Worm (Caenorhabditis elegans) whole organism, L3 larva: ENCODE measurements around the gene C07A12.18.
A peak's percentile ranks its signal among the peaks of the same experiment; 100 is the strongest.

Experiments used
- R02D3.7 ChIP-seq: fragments of 150-350 bp; optimal IDR thresholded peaks from 2 replicates; lab custom pipeline; 2014; ENCODE audit warnings: missing biosample characterization, missing genetic modification characterization
- ZK546.5 ChIP-seq: sonication (generic microtip); optimal IDR thresholded peaks from 2 replicates; lab custom pipeline; 2017; ENCODE audit warnings: missing biosample characterization, missing genetic modification characterization
- aly-2 ChIP-seq: fragments of 150-350 bp; optimal IDR thresholded peaks from 2 replicates; lab custom pipeline; 2014; ENCODE audit warnings: missing biosample characterization, missing genetic modification characterization
- ceh-28 ChIP-seq: fragments of 150-350 bp; optimal IDR thresholded peaks from 2 replicates; lab custom pipeline; 2014; ENCODE audit warnings: missing biosample characterization, missing genetic modification reagents, missing genetic modification characterization
- ceh-82 ChIP-seq: fragments of 150-350 bp; optimal IDR thresholded peaks from 2 replicates; lab custom pipeline; 2014; ENCODE audit warnings: missing biosample characterization, missing genetic modification characterization
- ceh-9 ChIP-seq: sonication (generic microtip); optimal IDR thresholded peaks from 2 replicates; lab custom pipeline; 2018; ENCODE audit warnings: missing biosample characterization, missing genetic modification characterization
- daf-12 ChIP-seq: fragments of 150-350 bp; optimal IDR thresholded peaks from 2 replicates; lab custom pipeline; 2014; ENCODE audit warnings: missing biosample characterization, missing genetic modification reagents, missing genetic modification characterization
- egl-27 ChIP-seq: sonication (generic microtip); optimal IDR thresholded peaks from 4 replicates; lab custom pipeline; 2017; ENCODE audit warnings: missing biosample characterization, missing genetic modification reagents, missing genetic modification characterization
- egl-5 ChIP-seq: fragments of 150-350 bp; optimal IDR thresholded peaks from 2 replicates; lab custom pipeline; 2017; ENCODE audit warnings: missing biosample characterization, missing genetic modification reagents, missing genetic modification characterization, inconsistent platforms
- elt-2 ChIP-seq: sonication (generic microtip); optimal IDR thresholded peaks from 2 replicates; lab custom pipeline; 2016; ENCODE audit warnings: missing genetic modification reagents, mild to moderate bottlenecking, missing genetic modification characterization, missing compliant biosample characterization
- elt-3 ChIP-seq, 3 experiments: fragments of 150-350 bp in 1 of 3; sonication (generic microtip) in 2 of 3; optimal IDR thresholded peaks; 2 replicates in 2 of 3; 4 replicates in 1 of 3; lab custom pipeline; 2014 to 2017; ENCODE audit warnings: missing biosample characterization in 3 of 3, missing genetic modification characterization in 3 of 3
- eor-1 ChIP-seq, 2 experiments: fragments of 150-350 bp; optimal IDR thresholded peaks; 2 replicates each; lab custom pipeline; 2014 to 2018; ENCODE audit warnings: missing biosample characterization in 2 of 2, missing genetic modification characterization in 2 of 2
- fkh-10 ChIP-seq: sonication (generic microtip); optimal IDR thresholded peaks from 2 replicates; lab custom pipeline; 2017; ENCODE audit warnings: missing biosample characterization, missing genetic modification reagents, missing genetic modification characterization
- fkh-2 ChIP-seq: fragments of 150-350 bp; optimal IDR thresholded peaks from 2 replicates; lab custom pipeline; 2014; ENCODE audit warnings: missing biosample characterization, missing genetic modification reagents, missing genetic modification characterization
- fos-1 ChIP-seq: fragments of 150-350 bp; optimal IDR thresholded peaks from 2 replicates; lab custom pipeline; 2014; ENCODE audit warnings: missing biosample characterization, missing genetic modification characterization
- hmg-11 ChIP-seq: sonication (generic microtip); optimal IDR thresholded peaks from 2 replicates; lab custom pipeline; 2016; ENCODE audit warnings: missing genetic modification characterization, missing compliant biosample characterization
- jun-1 ChIP-seq: fragments of 150-350 bp; optimal IDR thresholded peaks from 2 replicates; lab custom pipeline; 2014; ENCODE audit warnings: missing biosample characterization, missing genetic modification reagents, missing genetic modification characterization
- lin-15B ChIP-seq: fragments of 150-350 bp; optimal IDR thresholded peaks from 2 replicates; lab custom pipeline; 2014; ENCODE audit warnings: missing biosample characterization, missing genetic modification characterization
- lsy-12 ChIP-seq: sonication (generic microtip); optimal IDR thresholded peaks from 2 replicates; lab custom pipeline; 2016; ENCODE audit warnings: mild to moderate bottlenecking, missing genetic modification characterization, missing compliant biosample characterization
- mdl-1 ChIP-seq: fragments of 150-350 bp; optimal IDR thresholded peaks from 2 replicates; lab custom pipeline; 2014; ENCODE audit warnings: missing biosample characterization, missing genetic modification characterization
- nfya-1 ChIP-seq: sonication (generic microtip); optimal IDR thresholded peaks from 2 replicates; lab custom pipeline; 2017; ENCODE audit warnings: missing genetic modification characterization, mild to moderate bottlenecking, missing compliant biosample characterization, antibody characterized with exemption, moderate library complexity; ENCODE audit not compliant: insufficient read depth
- nhr-11 ChIP-seq: fragments of 150-350 bp; optimal IDR thresholded peaks from 2 replicates; lab custom pipeline; 2014; ENCODE audit warnings: missing biosample characterization, missing genetic modification characterization
- nhr-12 ChIP-seq: fragments of 150-350 bp; optimal IDR thresholded peaks from 2 replicates; lab custom pipeline; 2014; ENCODE audit warnings: missing biosample characterization, missing genetic modification characterization
- nhr-23 ChIP-seq: fragments of 150-350 bp; optimal IDR thresholded peaks from 2 replicates; lab custom pipeline; 2014; ENCODE audit warnings: missing biosample characterization, missing genetic modification reagents, missing genetic modification characterization
- nhr-25 ChIP-seq: sonication (generic microtip); optimal IDR thresholded peaks from 2 replicates; lab custom pipeline; 2017; ENCODE audit warnings: missing biosample characterization, missing genetic modification characterization
- nhr-28 ChIP-seq: fragments of 150-350 bp; optimal IDR thresholded peaks from 2 replicates; lab custom pipeline; 2014; ENCODE audit warnings: missing biosample characterization, missing genetic modification characterization
- nhr-43 ChIP-seq: sonication (generic microtip); optimal IDR thresholded peaks from 2 replicates; lab custom pipeline; 2016; ENCODE audit warnings: mild to moderate bottlenecking, missing genetic modification characterization, missing compliant biosample characterization; ENCODE audit not compliant: poor library complexity, severe bottlenecking
- nhr-67 ChIP-seq: fragments of 150-350 bp; optimal IDR thresholded peaks from 2 replicates; lab custom pipeline; 2014; ENCODE audit warnings: missing biosample characterization, missing genetic modification characterization
- pha-4 ChIP-seq: fragments of 150-350 bp; optimal IDR thresholded peaks from 2 replicates; lab custom pipeline; 2014; ENCODE audit warnings: missing biosample characterization, missing genetic modification reagents, missing genetic modification characterization
- pqm-1 ChIP-seq: fragments of 150-350 bp; optimal IDR thresholded peaks from 2 replicates; lab custom pipeline; 2017; ENCODE audit warnings: missing biosample characterization, missing genetic modification characterization, inconsistent platforms
- skn-1 ChIP-seq: fragments of 150-350 bp; optimal IDR thresholded peaks from 2 replicates; lab custom pipeline; 2014; ENCODE audit warnings: missing biosample characterization, missing genetic modification characterization
- snpc-4 ChIP-seq: fragments of 150-350 bp; optimal IDR thresholded peaks from 2 replicates; lab custom pipeline; 2014; ENCODE audit warnings: missing biosample characterization, missing genetic modification characterization
- tbx-2 ChIP-seq: sonication (generic microtip); optimal IDR thresholded peaks from 2 replicates; lab custom pipeline; 2016; ENCODE audit warnings: mild to moderate bottlenecking, missing genetic modification characterization, missing compliant biosample characterization
- zag-1 ChIP-seq: fragments of 150-350 bp; optimal IDR thresholded peaks from 2 replicates; lab custom pipeline; 2014; ENCODE audit warnings: missing biosample characterization, missing genetic modification characterization
- ztf-4 ChIP-seq: fragments of 150-350 bp; optimal IDR thresholded peaks from 2 replicates; lab custom pipeline; 2014; ENCODE audit warnings: missing biosample characterization, missing genetic modification characterization

C07A12.18 gene

DNA sequence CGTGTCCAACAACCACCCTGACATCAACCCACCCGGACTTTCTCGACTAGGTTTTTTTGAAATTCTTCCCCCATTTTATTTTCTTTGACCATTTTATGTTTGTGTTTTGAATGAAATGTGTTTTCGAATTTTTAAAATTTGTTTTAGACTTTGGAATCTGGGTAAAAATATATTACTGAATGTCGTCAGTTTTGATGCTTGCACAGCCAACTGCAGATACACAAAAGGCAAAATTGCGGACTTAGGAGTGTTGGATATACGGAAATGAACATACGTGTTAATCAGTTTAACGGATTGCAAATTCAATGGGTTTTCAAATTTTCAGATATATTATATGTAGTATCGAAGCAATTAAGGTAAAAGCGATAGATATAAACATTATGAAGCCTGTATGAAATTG is 32.9 kb downstream of the C07A12.18 start:
- TF ChIP-seq ztf-4 (no peak), zag-1 (tag; lab: Kevin White, UChicago) (no peak), R02D3.7 (tag; lab: Kevin White, UChicago) (no peak), pqm-1 (tag; lab: Kevin White, UChicago) (no peak), pha-4 (peak; percentile 29), ceh-82 (tag; lab: Kevin White, UChicago) (no peak), nhr-67 (tag; lab: Kevin White, UChicago) (no peak), eor-1 (tag; optimal IDR thresholded peaks at IDR 0.05; lab: Kevin White, UChicago) (no peak), nhr-12 (no peak), skn-1 (no peak), lin-15B (tag; lab: Kevin White, UChicago) (no peak), nhr-11 (no peak), nhr-43 (no peak), ceh-28 (tag; lab: Kevin White, UChicago) (no peak), nhr-23 (no peak), fos-1 (tag; lab: Kevin White, UChicago) (no peak), tbx-2 (tag; lab: Kevin White, UChicago) (no peak), lsy-12 (tag; lab: Kevin White, UChicago) (no peak), elt-2 (tag; lab: Kevin White, UChicago) (peak; percentile 2), jun-1 (tag; lab: Kevin White, UChicago) (no peak), hmg-11 (no peak), daf-12 (tag; lab: Kevin White, UChicago) (no peak), nhr-28 (tag; lab: Kevin White, UChicago) (no peak), nfya-1 (tag; lab: Kevin White, UChicago) (peak; percentile 62), egl-27 (no peak), aly-2 (tag; lab: Kevin White, UChicago) (no peak)
- TF ChIP-seq, all 47 proteins: peak for 3

DNA sequence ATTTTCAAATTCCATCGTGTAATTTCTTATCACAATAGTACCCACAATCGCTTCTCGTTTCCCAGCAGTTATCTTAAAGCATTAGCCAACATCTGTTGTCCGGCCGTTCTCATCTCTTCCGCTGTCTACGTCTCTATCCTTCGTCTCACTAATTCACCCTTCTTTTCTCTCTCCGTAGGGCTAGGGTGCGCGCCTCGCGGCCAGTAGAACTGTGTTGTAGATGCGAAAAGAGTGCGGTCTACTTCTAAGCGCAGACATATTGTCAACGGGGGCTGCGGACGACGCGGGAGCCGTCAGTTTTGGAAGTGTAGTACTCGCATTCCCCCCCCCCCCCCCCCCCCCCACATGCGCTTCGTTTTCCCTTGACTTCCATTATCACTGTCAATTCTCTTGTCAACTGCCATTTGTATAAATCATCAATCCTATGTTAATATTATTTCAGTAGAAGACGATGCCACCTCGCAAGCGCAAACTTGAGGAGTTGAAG is 36.0 kb downstream of the C07A12.18 start, which contains the start of gene spr-3:
Gene spr-3 (plus strand): TSS at position 437 of the 487 bp plus-strand sequence.
- no peak for TF ChIP-seq fkh-10 (GFP tag; lab: Kevin White, UChicago)
- TF ChIP-seq hmg-11: peak; percentile 0
- TF ChIP-seq mdl-1: no peak
- peak; percentile 45 for TF ChIP-seq snpc-4
- TF ChIP-seq fkh-2: no peak
- peak; percentile 11 for TF ChIP-seq nhr-25 (tag; lab: Kevin White, UChicago)
- peak; percentile 20 for TF ChIP-seq elt-2 (tag; lab: Kevin White, UChicago)
- no peak for TF ChIP-seq egl-27
- peak; percentile 46 for TF ChIP-seq nfya-1 (tag; lab: Kevin White, UChicago)

DNA sequence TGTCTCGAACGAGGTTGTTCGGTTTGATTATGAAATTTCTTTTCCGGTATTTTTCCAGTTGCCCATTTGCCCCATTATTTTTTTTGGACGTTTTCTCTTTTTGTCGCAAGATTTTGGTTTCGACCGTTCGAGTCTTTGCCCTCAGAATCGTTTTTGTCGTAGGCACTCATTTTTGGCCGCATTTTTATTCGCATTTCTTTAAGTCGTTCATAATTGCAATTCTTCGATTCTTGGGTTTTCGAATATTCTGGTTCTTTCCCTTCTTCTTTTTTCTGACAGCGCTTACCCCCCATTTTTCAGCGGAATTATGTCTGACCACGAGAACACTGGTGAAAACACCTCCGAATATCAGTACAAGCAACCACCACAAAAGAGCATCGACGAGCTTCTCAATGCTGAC is 41.5 kb downstream of the C07A12.18 start, which contains the start of gene rhi-1:
Gene rhi-1 (plus strand): TSS at position 301 of the 400 bp plus-strand sequence.
- TF ChIP-seq elt-3 (tag; optimal IDR thresholded peaks at IDR 0.05; lab: Kevin White, UChicago): no peak
- no peak for TF ChIP-seq daf-12 (tag; lab: Kevin White, UChicago)
- TF ChIP-seq fkh-2: no peak
- TF ChIP-seq ztf-4: no peak
- TF ChIP-seq tbx-2 (tag; lab: Kevin White, UChicago): no peak
- no peak for TF ChIP-seq snpc-4
- no peak for TF ChIP-seq pqm-1 (tag; lab: Kevin White, UChicago)
- TF ChIP-seq jun-1 (tag; lab: Kevin White, UChicago): no peak
- no peak for TF ChIP-seq egl-5 (tag; lab: Kevin White, UChicago)
- TF ChIP-seq nhr-43: no peak

DNA sequence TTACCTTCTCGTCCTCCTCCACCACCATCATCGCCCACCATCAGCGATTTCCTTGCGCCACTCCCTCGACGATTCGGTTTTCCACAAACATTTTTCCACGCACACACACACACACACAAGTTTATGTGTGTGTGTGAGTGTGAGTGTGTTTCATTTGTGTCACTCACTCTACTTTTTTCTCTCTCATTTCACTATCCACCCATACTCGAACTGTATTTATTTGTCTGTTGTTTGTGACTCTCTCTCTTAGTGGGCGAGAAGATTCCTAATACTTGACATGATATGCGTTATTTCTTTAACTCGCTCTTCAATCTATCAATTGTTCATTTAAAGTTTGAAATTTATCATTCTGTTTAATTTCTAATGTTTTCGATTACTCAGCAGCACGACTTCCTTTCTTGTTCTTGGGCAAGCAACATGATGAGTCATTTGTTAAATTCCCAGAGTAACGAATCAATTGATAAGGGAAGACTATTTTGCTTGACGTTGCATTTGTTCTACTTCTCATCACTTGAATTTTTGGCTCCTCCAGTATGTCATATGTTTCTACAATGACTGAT is 42.5 kb downstream of the C07A12.18 start:
- TF ChIP-seq eor-1 (tag; optimal IDR thresholded peaks at IDR 0.05; lab: Kevin White, UChicago): no peak
- TF ChIP-seq ceh-9 (tag; lab: Kevin White, UChicago): no peak
- TF ChIP-seq nhr-25 (tag; lab: Kevin White, UChicago): peak; percentile 24
- TF ChIP-seq pqm-1 (tag; lab: Kevin White, UChicago): peak; percentile 57
- no peak for TF ChIP-seq ZK546.5 (tag; lab: Kevin White, UChicago)
- peak; percentile 1 for TF ChIP-seq ceh-28 (tag; lab: Kevin White, UChicago)
- TF ChIP-seq pha-4: peak; percentile 67
- no peak for TF ChIP-seq fkh-10 (GFP tag; lab: Kevin White, UChicago)
- TF ChIP-seq jun-1 (tag; lab: Kevin White, UChicago): peak; percentile 34
- no peak for TF ChIP-seq nhr-23
- TF ChIP-seq elt-2 (tag; lab: Kevin White, UChicago): peak; percentile 63
